Worm (Caenorhabditis elegans) whole organism, early embryonic: Measurements from ENCODE around the gene T05A7.13.

Experiments
- B0310.2 ChIP-seq: sonication (generic microtip); optimal IDR thresholded peaks from 2 replicates; lab custom pipeline; 2016; ENCODE audit warnings: mild to moderate bottlenecking, missing genetic modification characterization, missing compliant biosample characterization
- F13C5.2 ChIP-seq: sonication (generic microtip); optimal IDR thresholded peaks from 2 replicates; lab custom pipeline; 2017; ENCODE audit warnings: mild to moderate bottlenecking, missing genetic modification characterization, inconsistent platforms, missing compliant biosample characterization
- aly-1 ChIP-seq: sonication (generic microtip); optimal IDR thresholded peaks from 2 replicates; lab custom pipeline; 2016; ENCODE audit warnings: missing genetic modification characterization, missing compliant biosample characterization
- ama-1 ChIP-seq: fragments of 150-350 bp; optimal IDR thresholded peaks from 2 replicates; lab custom pipeline; 2014
- ceh-13 ChIP-seq: fragments of 200-800 bp; sonication (Bioruptor generic); optimal IDR thresholded peaks from 2 replicates; lab custom pipeline; 2018; ENCODE audit warnings: mild to moderate bottlenecking, missing genetic modification characterization, missing compliant biosample characterization
- ceh-36 ChIP-seq: sonication (generic microtip); optimal IDR thresholded peaks from 2 replicates; lab custom pipeline; 2016; ENCODE audit warnings: missing genetic modification characterization, inconsistent platforms, missing compliant biosample characterization
- ets-7 ChIP-seq: sonication (generic microtip); optimal IDR thresholded peaks from 2 replicates; lab custom pipeline; 2016; ENCODE audit warnings: missing genotype, missing genetic modification characterization, missing compliant biosample characterization
- flt-1 ChIP-seq: fragments of 200-800 bp; sonication (Bioruptor generic); IDR thresholded peaks from 2 replicates; pipeline ENCODE4 v1.3.6; 2022; ENCODE audit warnings: missing genetic modification characterization, missing compliant biosample characterization
- hmbx-1 ChIP-seq: sonication (generic microtip); optimal IDR thresholded peaks from 2 replicates; lab custom pipeline; 2016; ENCODE audit warnings: mild to moderate bottlenecking, missing genetic modification characterization, missing compliant biosample characterization
- hmg-4 ChIP-seq: fragments of 200-800 bp; sonication (Bioruptor generic); optimal IDR thresholded peaks from 2 replicates; lab custom pipeline; 2018; ENCODE audit warnings: mild to moderate bottlenecking, missing genetic modification characterization, missing compliant biosample characterization
- hnd-1 ChIP-seq: sonication (generic microtip); optimal IDR thresholded peaks from 2 replicates; lab custom pipeline; 2016; ENCODE audit warnings: missing genetic modification characterization, missing compliant biosample characterization
- pes-1 ChIP-seq: fragments of 200-800 bp; sonication (Bioruptor generic); IDR thresholded peaks from 2 replicates; pipeline ENCODE4 v1.3.6; 2022; ENCODE audit warnings: missing genetic modification reagents, missing genetic modification characterization, missing compliant biosample characterization
- scrt-1 ChIP-seq: fragments of 200-800 bp; sonication (Bioruptor generic); IDR thresholded peaks from 2 replicates; pipeline ENCODE4 v1.3.6; 2022; ENCODE audit warnings: missing genetic modification characterization, missing compliant biosample characterization
- sea-1 ChIP-seq: fragments of 200-800 bp; sonication (Bioruptor generic); conservative IDR thresholded peaks from 2 replicates; pipeline ENCODE4 v1.3.6; 2022; ENCODE audit warnings: missing genetic modification characterization, missing compliant biosample characterization
- tbx-11 ChIP-seq: fragments of 200-800 bp; sonication (Bioruptor generic); IDR thresholded peaks from 2 replicates; pipeline ENCODE4 v1.3.6; 2022; ENCODE audit warnings: missing genetic modification characterization, missing compliant biosample characterization
- tbx-37 ChIP-seq: fragments of 200-800 bp; sonication (Bioruptor generic); conservative IDR thresholded peaks from 2 replicates; pipeline ENCODE4 v1.3.6; 2022; ENCODE audit warnings: missing genetic modification reagents, missing genetic modification characterization, missing compliant biosample characterization
- tra-4 ChIP-seq: sonication (generic microtip); optimal IDR thresholded peaks from 2 replicates; lab custom pipeline; 2017; ENCODE audit warnings: missing genetic modification characterization, missing compliant biosample characterization

The T05A7.13 gene

DNA sequence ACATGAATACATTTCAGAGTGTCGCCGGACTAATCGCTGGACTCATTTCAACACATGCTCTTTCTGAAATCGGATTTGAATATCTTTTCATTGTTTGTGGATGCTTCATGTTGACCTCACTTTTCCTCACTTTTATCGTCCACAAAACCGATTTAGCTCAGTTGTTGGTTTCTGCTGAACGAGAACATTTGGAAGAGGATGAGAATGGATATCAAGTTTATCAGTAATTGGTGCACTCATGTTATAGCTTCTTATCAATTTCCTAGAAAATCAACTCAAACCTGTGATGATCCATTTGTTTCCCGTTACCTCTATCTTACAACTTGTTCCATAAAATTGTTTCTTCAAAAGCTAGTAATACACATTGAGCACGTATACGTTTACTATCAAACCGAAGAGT, 34.9 kb upstream of the T05A7.13 start:
- TF ChIP-seq hmbx-1 (tag; lab: Kevin White, UChicago) (no peak), tra-4 (tag; lab: Kevin White, UChicago) (no peak), scrt-1 (GFP tag; lab: Robert Waterston, UW) (no peak), ceh-13 (GFP tag; lab: Kevin White, UChicago) (no peak), tbx-37 (GFP tag; lab: Robert Waterston, UW) (no peak), hnd-1 (tag; lab: Kevin White, UChicago) (no peak), flt-1 (GFP tag; lab: Robert Waterston, UW) (no peak)

DNA sequence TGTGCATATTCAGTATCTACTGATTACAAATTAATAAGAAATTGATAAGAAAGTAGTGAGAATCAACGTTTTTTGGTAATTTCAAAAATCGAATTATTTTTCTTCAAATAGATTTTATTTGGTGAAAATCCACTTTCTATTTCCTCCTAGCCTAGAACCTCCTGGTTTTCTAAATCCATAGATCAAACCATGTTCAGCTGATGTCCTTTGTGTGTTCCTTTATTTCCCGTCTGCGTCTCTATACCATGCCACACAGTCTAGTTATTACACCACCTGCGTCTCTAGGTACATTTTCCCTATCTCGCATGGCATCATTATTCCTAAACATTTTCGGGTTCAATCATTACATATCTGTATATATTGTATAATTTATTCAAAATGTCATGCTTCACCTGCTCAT, 32.0 kb upstream of the T05A7.13 start, which contains the start of gene F10G7.5:
Gene F10G7.5 (plus strand): TSS at position 286 of the 400 bp plus-strand sequence.
- TF ChIP-seq tbx-11 (GFP tag; lab: Robert Waterston, UW) (no peak), hmg-4 (GFP tag; lab: Kevin White, UChicago) (no peak), scrt-1 (GFP tag; lab: Robert Waterston, UW) (no peak), sea-1 (GFP tag; lab: Robert Waterston, UW) (no peak), ama-1 (lab: Kevin White, UChicago) (no peak), ceh-13 (GFP tag; lab: Kevin White, UChicago) (no peak), F13C5.2 (tag; lab: Kevin White, UChicago) (no peak), hmbx-1 (tag; lab: Kevin White, UChicago) (no peak), ets-7 (tag; lab: Kevin White, UChicago) (no peak), pes-1 (GFP tag; lab: Robert Waterston, UW) (no peak), flt-1 (GFP tag; lab: Robert Waterston, UW) (no peak), tbx-37 (GFP tag; lab: Robert Waterston, UW) (no peak), B0310.2 (no peak), ceh-36 (tag; lab: Kevin White, UChicago) (no peak), aly-1 (tag; lab: Kevin White, UChicago) (no peak)

ce11 chrII:4689477-4689876, 28.3 kb upstream of the T05A7.13 start, which contains the start of gene F10G7.12:
Gene F10G7.12, plus strand, starts transcription at chrII:4689777.
- TF ChIP-seq F13C5.2 (tag; lab: Kevin White, UChicago) = no peak
- TF ChIP-seq hnd-1 (tag; lab: Kevin White, UChicago) = no peak
- no peak for TF ChIP-seq tra-4 (tag; lab: Kevin White, UChicago)
- TF ChIP-seq tbx-11 (GFP tag; lab: Robert Waterston, UW) = no peak
- TF ChIP-seq pes-1 (GFP tag; lab: Robert Waterston, UW) = no peak
- TF ChIP-seq hmg-4 (GFP tag; lab: Kevin White, UChicago) = no peak
- TF ChIP-seq ama-1 (lab: Kevin White, UChicago) = no peak
- no peak for TF ChIP-seq aly-1 (tag; lab: Kevin White, UChicago)
- no peak for TF ChIP-seq ceh-13 (GFP tag; lab: Kevin White, UChicago)
- TF ChIP-seq hmbx-1 (tag; lab: Kevin White, UChicago) = no peak
- TF ChIP-seq ceh-36 (tag; lab: Kevin White, UChicago) = no peak
- no peak for TF ChIP-seq flt-1 (GFP tag; lab: Robert Waterston, UW)

DNA sequence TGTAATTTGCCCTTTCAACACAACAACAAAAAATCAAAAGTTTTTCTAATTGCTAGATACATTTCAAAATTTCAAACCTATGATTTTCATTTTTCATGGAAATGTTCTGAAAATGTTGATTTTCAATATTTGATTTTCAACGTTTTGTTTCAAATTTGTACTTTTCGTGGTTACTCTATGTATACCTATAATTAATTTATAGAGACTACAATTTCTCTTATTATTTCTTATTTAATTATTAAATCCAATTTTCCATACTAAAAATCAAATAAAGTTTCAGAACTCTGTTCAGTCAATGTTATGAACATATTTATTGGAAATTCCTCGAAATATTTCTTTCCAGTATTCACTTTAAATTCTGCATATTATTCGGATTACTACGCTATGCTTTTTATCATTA, 25.8 kb upstream of the T05A7.13 start, which contains the start of gene sre-39:
Gene sre-39 (plus strand): TSS at position 301 of the 400 bp plus-strand sequence.
- TF ChIP-seq flt-1 (GFP tag; lab: Robert Waterston, UW) (no peak), F13C5.2 (tag; lab: Kevin White, UChicago) (no peak), ceh-13 (GFP tag; lab: Kevin White, UChicago) (no peak), hmg-4 (GFP tag; lab: Kevin White, UChicago) (no peak), B0310.2 (no peak), scrt-1 (GFP tag; lab: Robert Waterston, UW) (no peak), ets-7 (tag; lab: Kevin White, UChicago) (no peak), ama-1 (lab: Kevin White, UChicago) (no peak), tbx-37 (GFP tag; lab: Robert Waterston, UW) (no peak), tbx-11 (GFP tag; lab: Robert Waterston, UW) (no peak), pes-1 (GFP tag; lab: Robert Waterston, UW) (no peak), tra-4 (tag; lab: Kevin White, UChicago) (no peak), sea-1 (GFP tag; lab: Robert Waterston, UW) (no peak), hmbx-1 (tag; lab: Kevin White, UChicago) (no peak), ceh-36 (tag; lab: Kevin White, UChicago) (no peak), hnd-1 (tag; lab: Kevin White, UChicago) (no peak), aly-1 (tag; lab: Kevin White, UChicago) (no peak)

DNA sequence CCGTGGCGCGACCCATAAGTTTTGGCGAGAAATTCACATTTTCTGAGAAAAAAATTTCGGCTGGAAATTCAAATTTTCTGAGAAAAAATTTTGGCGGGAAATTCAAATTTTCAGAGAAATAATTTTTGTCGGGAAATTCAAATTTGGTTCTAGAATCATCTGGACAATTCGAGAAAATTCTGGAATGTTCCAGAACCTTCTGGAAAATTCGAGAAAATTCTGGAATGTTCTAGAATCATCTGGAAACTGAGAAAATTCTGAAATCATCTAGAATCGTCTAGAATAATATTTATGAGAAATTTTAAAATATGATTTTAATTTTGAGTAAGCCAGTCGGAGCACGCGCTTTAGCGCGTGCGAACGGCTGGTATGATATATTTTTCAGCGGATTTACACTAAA, 23.7 kb upstream of the T05A7.13 start:
- TF ChIP-seq B0310.2 (no peak), scrt-1 (GFP tag; lab: Robert Waterston, UW) (no peak), pes-1 (GFP tag; lab: Robert Waterston, UW) (no peak), hmg-4 (GFP tag; lab: Kevin White, UChicago) (no peak), hmbx-1 (tag; lab: Kevin White, UChicago) (no peak)

- TF ChIP-seq pes-1 (GFP tag; lab: Robert Waterston, UW) = no peak
- TF ChIP-seq aly-1 (tag; lab: Kevin White, UChicago) = no peak
- no peak for TF ChIP-seq sea-1 (GFP tag; lab: Robert Waterston, UW)
- TF ChIP-seq flt-1 (GFP tag; lab: Robert Waterston, UW) = no peak
- TF ChIP-seq scrt-1 (GFP tag; lab: Robert Waterston, UW) = no peak
- no peak for TF ChIP-seq F13C5.2 (tag; lab: Kevin White, UChicago)
- no peak for TF ChIP-seq hnd-1 (tag; lab: Kevin White, UChicago)
- no peak for TF ChIP-seq tbx-37 (GFP tag; lab: Robert Waterston, UW)
- TF ChIP-seq B0310.2 = no peak
- TF ChIP-seq ceh-36 (tag; lab: Kevin White, UChicago) = no peak
- TF ChIP-seq tbx-11 (GFP tag; lab: Robert Waterston, UW) = no peak
- no peak for TF ChIP-seq ets-7 (tag; lab: Kevin White, UChicago)
These were observed 22.5 kb upstream of the T05A7.13 start, which contains the start of gene sre-40 for ce11 chrII:4683693-4684092. Gene sre-40, minus strand, starts transcription at chrII:4683793.

ce11 chrII:4681391-4681790, 20.2 kb upstream of the T05A7.13 start, which contains the start of gene T05A7.7:
Gene T05A7.7, minus strand, starts transcription at chrII:4681491.
- TF ChIP-seq hmg-4 (GFP tag; lab: Kevin White, UChicago) (no peak), pes-1 (GFP tag; lab: Robert Waterston, UW) (no peak), F13C5.2 (tag; lab: Kevin White, UChicago) (no peak), tbx-11 (GFP tag; lab: Robert Waterston, UW) (no peak), sea-1 (GFP tag; lab: Robert Waterston, UW) (no peak), hnd-1 (tag; lab: Kevin White, UChicago) (no peak), B0310.2 (no peak)
